Worm (Caenorhabditis elegans) whole organism, L4/young adult: ENCODE measurements around the gene F11D11.12.

ENCODE experiments used
- W03F9.2 ChIP-seq: fragments of 150-350 bp; optimal IDR thresholded peaks from 2 replicates; lab custom pipeline; 2014; ENCODE audit warnings: missing biosample characterization, missing genetic modification characterization
- dao-5 ChIP-seq: sonication (generic microtip); optimal IDR thresholded peaks from 2 replicates; lab custom pipeline; 2016; ENCODE audit warnings: missing genotype, missing genetic modification characterization, moderate library complexity, missing compliant biosample characterization
- him-1 ChIP-seq: sonication (generic microtip); optimal IDR thresholded peaks from 2 replicates; lab custom pipeline; 2016; ENCODE audit warnings: missing genotype, missing genetic modification reagents, missing genetic modification characterization, missing compliant biosample characterization

F11D11.12 gene

DNA sequence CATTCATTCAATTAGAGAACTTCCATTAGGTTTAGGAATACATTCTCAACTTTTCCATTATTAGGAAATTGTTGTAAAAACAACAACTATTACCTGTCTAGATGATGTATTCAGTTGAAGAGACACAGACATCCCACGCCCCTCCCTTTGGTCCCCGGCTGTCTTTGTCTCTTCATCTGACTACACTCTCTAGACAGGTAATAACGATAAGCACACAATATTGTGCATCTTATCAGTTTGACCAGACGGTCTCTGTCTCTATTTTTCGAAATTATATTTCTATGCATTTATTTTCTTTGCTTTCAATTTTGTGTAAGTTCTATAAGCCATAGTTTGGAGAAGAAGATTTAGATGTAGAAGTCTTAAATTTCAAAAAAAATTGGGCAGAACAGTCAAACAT lies 49.2 kb downstream of the F11D11.12 start, which contains the start of gene Y69H2.9:
Y69H2.9 (plus strand) TSS at position 233 of the 400 bp plus-strand sequence.
- TF ChIP-seq him-1 (tag; lab: Kevin White, UChicago) (no peak), dao-5 (tag; lab: Kevin White, UChicago) (no peak), W03F9.2 (tag; lab: Kevin White, UChicago) (no peak)
